Worm (Caenorhabditis elegans): ENCODE results near the gene K08D8.7.

ce11 chrIV:12894996-12895395 is 1.6 kb upstream of the K08D8.7 start, which contains the start of gene K08D8.11:
- TF ChIP-seq pha-4 (tag; optimal IDR thresholded peaks at IDR 0.05) (no peak), elt-3 (tag; optimal IDR thresholded peaks at IDR 0.05) (no peak), bed-3 (GFP tag; optimal IDR thresholded peaks at IDR 0.05) (no peak), ztf-11 (tag; optimal IDR thresholded peaks at IDR 0.05) (no peak), nhr-76 (tag; optimal IDR thresholded peaks at IDR 0.05) (no peak), unc-62 (GFP tag; optimal IDR thresholded peaks at IDR 0.05) (no peak)

Data from whole organism, mixed stage, embryonic.